Worm (Caenorhabditis elegans) whole organism, early embryonic: ENCODE data around the gene sut-2.

Experiments
- B0310.2 ChIP-seq: sonication (generic microtip); optimal IDR thresholded peaks from 2 replicates; lab custom pipeline; 2016; ENCODE audit warnings: mild to moderate bottlenecking, missing genetic modification characterization, missing compliant biosample characterization
- aly-1 ChIP-seq: sonication (generic microtip); optimal IDR thresholded peaks from 2 replicates; lab custom pipeline; 2016; ENCODE audit warnings: missing genetic modification characterization, missing compliant biosample characterization
- ceh-36 ChIP-seq: sonication (generic microtip); optimal IDR thresholded peaks from 2 replicates; lab custom pipeline; 2016; ENCODE audit warnings: missing genetic modification characterization, inconsistent platforms, missing compliant biosample characterization
- flt-1 ChIP-seq: fragments of 200-800 bp; sonication (Bioruptor generic); IDR thresholded peaks from 2 replicates; pipeline ENCODE4 v1.3.6; 2022; ENCODE audit warnings: missing genetic modification characterization, missing compliant biosample characterization
- hmbx-1 ChIP-seq: sonication (generic microtip); optimal IDR thresholded peaks from 2 replicates; lab custom pipeline; 2016; ENCODE audit warnings: mild to moderate bottlenecking, missing genetic modification characterization, missing compliant biosample characterization
- hnd-1 ChIP-seq: sonication (generic microtip); optimal IDR thresholded peaks from 2 replicates; lab custom pipeline; 2016; ENCODE audit warnings: missing genetic modification characterization, missing compliant biosample characterization
- pes-1 ChIP-seq: fragments of 200-800 bp; sonication (Bioruptor generic); IDR thresholded peaks from 2 replicates; pipeline ENCODE4 v1.3.6; 2022; ENCODE audit warnings: missing genetic modification reagents, missing genetic modification characterization, missing compliant biosample characterization
- scrt-1 ChIP-seq: fragments of 200-800 bp; sonication (Bioruptor generic); IDR thresholded peaks from 2 replicates; pipeline ENCODE4 v1.3.6; 2022; ENCODE audit warnings: missing genetic modification characterization, missing compliant biosample characterization
- sea-1 ChIP-seq: fragments of 200-800 bp; sonication (Bioruptor generic); conservative IDR thresholded peaks from 2 replicates; pipeline ENCODE4 v1.3.6; 2022; ENCODE audit warnings: missing genetic modification characterization, missing compliant biosample characterization
- tbx-37 ChIP-seq: fragments of 200-800 bp; sonication (Bioruptor generic); conservative IDR thresholded peaks from 2 replicates; pipeline ENCODE4 v1.3.6; 2022; ENCODE audit warnings: missing genetic modification reagents, missing genetic modification characterization, missing compliant biosample characterization

DNA sequence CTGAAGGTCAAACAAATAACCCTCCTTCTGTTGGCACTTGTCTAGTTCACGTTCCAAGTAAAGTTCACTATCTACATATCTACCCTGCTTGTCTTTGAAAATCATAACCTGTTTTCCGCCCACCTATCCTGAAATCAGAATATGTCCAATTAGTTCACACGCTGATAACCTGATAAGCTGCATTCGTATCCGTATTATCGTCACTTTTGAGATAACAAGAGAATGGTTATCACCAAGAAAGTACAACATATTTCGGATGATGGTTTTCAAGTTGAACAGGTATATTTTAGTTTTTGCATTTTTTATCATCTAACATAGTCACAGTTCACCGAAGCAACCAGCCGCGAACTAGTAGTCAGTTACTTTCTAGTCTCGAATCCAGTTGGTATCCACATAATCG lies 20.9 kb upstream of the sut-2 start:
- no peak for TF ChIP-seq hmbx-1
- no peak for TF ChIP-seq hnd-1 (tag; lab: Kevin White, UChicago)
- TF ChIP-seq sea-1 (GFP tag; lab: Robert Waterston, UW) = no peak
- TF ChIP-seq pes-1 (GFP tag; lab: Robert Waterston, UW) = no peak
- no peak for TF ChIP-seq B0310.2 (tag; lab: Kevin White, UChicago)
- TF ChIP-seq scrt-1 = no peak
- no peak for TF ChIP-seq flt-1 (GFP tag; lab: Robert Waterston, UW)
- TF ChIP-seq tbx-37 (GFP tag; lab: Robert Waterston, UW) = no peak
- TF ChIP-seq ceh-36 (tag; lab: Kevin White, UChicago) = no peak
- no peak for TF ChIP-seq aly-1
